Worm (Caenorhabditis elegans): ENCODE results near the gene F47B8.3.

DNA sequence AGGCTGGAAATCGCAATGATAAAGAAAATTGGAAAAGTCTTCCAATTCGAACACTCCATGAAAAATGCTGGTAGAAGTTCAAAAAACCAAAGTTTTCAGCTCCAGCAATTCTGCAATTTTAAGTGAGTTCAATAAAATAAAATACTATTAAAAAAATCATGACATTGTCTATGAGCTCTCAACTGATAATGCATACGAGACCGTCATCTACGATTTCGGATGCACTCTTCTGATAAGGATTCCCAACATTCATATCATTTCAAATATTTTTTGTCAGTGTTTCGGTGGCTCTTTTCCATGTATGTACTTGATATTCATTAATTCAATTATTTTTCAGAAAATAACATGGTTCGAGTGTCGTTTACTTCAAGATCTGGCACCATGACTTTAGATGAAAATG lies 21.7 kb downstream of the F47B8.3 start, which contains the start of gene F14D7.6:
- TF ChIP-seq pha-4 (tag; optimal IDR thresholded peaks at IDR 0.05) = no peak
- no peak for TF ChIP-seq eyg-1 (tag; optimal IDR thresholded peaks at IDR 0.05)
- no peak for TF ChIP-seq ceh-18 (tag; optimal IDR thresholded peaks at IDR 0.05)
- TF ChIP-seq F13H6.1 (tag; optimal IDR thresholded peaks at IDR 0.05) = no peak
- no peak for TF ChIP-seq zip-5 (tag; optimal IDR thresholded peaks at IDR 0.05)
- TF ChIP-seq pax-1 (tag; optimal IDR thresholded peaks at IDR 0.05) = no peak

All from whole organism, late embryonic.